Fruit fly (Drosophila melanogaster) Kc167 (cell line): ENCODE data around the gene Cpr65Au.

Experiments
- Sin3A ChIP-seq: fragments of >200 bp; optimal IDR thresholded peaks from 2 replicates; lab custom pipeline; 2018; ENCODE audit warnings: missing external identifiers
- h ChIP-seq: fragments of >200 bp; optimal IDR thresholded peaks from 3 replicates; lab custom pipeline; 2018; ENCODE audit warnings: missing external identifiers
- insv ChIP-seq: fragments of >200 bp; optimal IDR thresholded peaks from 3 replicates; lab custom pipeline; 2018; ENCODE audit warnings: missing external identifiers
- psq ChIP-seq: fragments of >200 bp; optimal IDR thresholded peaks from 2 replicates; lab custom pipeline; 2017; ENCODE audit warnings: missing external identifiers

DNA sequence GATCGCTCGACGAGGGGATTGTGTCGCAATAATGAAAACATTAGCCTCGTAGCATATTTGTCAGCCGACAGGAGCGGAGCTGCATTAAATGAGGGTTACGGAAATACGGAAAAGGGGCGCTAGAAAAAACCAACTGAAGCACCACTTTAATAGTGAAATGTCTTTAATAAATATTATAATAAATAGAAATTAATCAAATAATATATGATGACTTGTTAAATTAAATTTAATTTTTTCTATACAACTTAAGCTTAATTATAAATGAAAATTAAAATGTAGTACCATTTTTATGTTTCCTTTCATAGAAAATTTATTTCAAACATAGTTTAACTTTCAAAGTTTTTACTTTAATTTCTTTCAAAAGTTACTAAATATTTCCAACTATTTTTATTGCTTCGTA, 30.1 kb upstream of the Cpr65Au start:
- TF ChIP-seq psq (lab: Kevin White, UChicago) (no peak), insv (lab: Kevin White, UChicago) (no peak), h (lab: Kevin White, UChicago) (no peak), Sin3A (lab: Kevin White, UChicago) (no peak)
